Worm (Caenorhabditis elegans) whole organism, L1 larva: Measurements from ENCODE around the gene hap-1.

ENCODE experiments used
- ama-1 ChIP-seq: fragments of 150-350 bp; optimal IDR thresholded peaks from 2 replicates; lab custom pipeline; 2014
- lin-13 ChIP-seq: fragments of 150-350 bp; optimal IDR thresholded peaks from 2 replicates; lab custom pipeline; 2014; ENCODE audit warnings: missing biosample characterization, missing genetic modification reagents, missing genetic modification characterization
- mep-1 ChIP-seq: fragments of 150-350 bp; optimal IDR thresholded peaks from 2 replicates; lab custom pipeline; 2014; ENCODE audit warnings: missing biosample characterization, missing genetic modification characterization
- nhr-77 ChIP-seq: fragments of 150-350 bp; optimal IDR thresholded peaks from 2 replicates; lab custom pipeline; 2014; ENCODE audit warnings: missing biosample characterization, missing genetic modification characterization
- sptf-1 ChIP-seq: fragments of 150-350 bp; optimal IDR thresholded peaks from 2 replicates; lab custom pipeline; 2014; ENCODE audit warnings: missing biosample characterization, missing genetic modification characterization
- unc-62 ChIP-seq: fragments of 150-350 bp; optimal IDR thresholded peaks from 2 replicates; lab custom pipeline; 2014; ENCODE audit warnings: missing biosample characterization, missing genetic modification reagents, missing genetic modification characterization
- ztf-11 ChIP-seq, 2 experiments: sonication (generic microtip); optimal IDR thresholded peaks; 2 replicates each; lab custom pipeline; 2016 to 2017; ENCODE audit warnings: missing genetic modification characterization in 2 of 2, missing biosample characterization in 1 of 2, missing compliant biosample characterization in 1 of 2

DNA sequence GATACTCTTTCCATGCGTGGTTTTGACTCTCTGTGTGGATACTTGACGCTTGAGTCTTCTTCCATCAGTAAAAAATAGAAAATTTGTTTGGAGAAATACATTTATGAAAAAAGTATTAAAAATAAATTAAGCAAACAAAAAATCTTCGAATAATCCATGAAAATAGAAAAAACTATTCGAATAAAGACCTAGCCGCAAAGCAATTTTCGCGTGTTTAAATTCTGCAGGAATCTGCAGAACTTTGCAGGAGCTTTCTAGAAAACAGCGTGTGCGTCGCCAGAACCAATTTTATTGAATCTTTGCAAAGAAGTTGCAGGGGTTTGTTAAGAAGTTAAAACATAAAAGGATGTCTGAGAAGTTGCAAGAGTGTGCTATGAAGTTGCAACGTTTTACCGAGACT is 22.5 kb downstream of the hap-1 start, which contains the start of gene ZC395.11:
- TF ChIP-seq nhr-77 = no peak
- no peak for TF ChIP-seq unc-62 (GFP tag; lab: Kevin White, UChicago)
- no peak for TF ChIP-seq ama-1
- TF ChIP-seq lin-13 (GFP tag; lab: Kevin White, UChicago) = no peak
- no peak for TF ChIP-seq mep-1 (tag; lab: Kevin White, UChicago)
- no peak for TF ChIP-seq sptf-1 (tag; lab: Kevin White, UChicago)
- no peak for TF ChIP-seq ztf-11 (tag; optimal IDR thresholded peaks at IDR 0.05; lab: Kevin White, UChicago)
